Worm (Caenorhabditis elegans) whole organism, midembryonic: ENCODE measurements around the gene F59B10.6.

Experiments used
- T22C8.4 ChIP-seq: fragments of 200-800 bp; sonication (Bioruptor generic); IDR thresholded peaks from 2 replicates; pipeline ENCODE4 v1.3.6; 2022; ENCODE audit warnings: missing genetic modification characterization, missing compliant biosample characterization
- klf-2 ChIP-seq: fragments of 200-800 bp; sonication (Bioruptor generic); conservative IDR thresholded peaks from 2 replicates; pipeline ENCODE4 v1.3.6; 2022; ENCODE audit warnings: missing genetic modification reagents, missing genetic modification characterization, missing compliant biosample characterization
- ref-1 ChIP-seq: fragments of 200-800 bp; sonication (Bioruptor generic); conservative IDR thresholded peaks from 2 replicates; pipeline ENCODE4 v1.3.6; 2022; ENCODE audit warnings: missing genetic modification reagents, missing genetic modification characterization, missing compliant biosample characterization
- ztf-23 ChIP-seq: fragments of 200-800 bp; sonication (Bioruptor generic); IDR thresholded peaks from 2 replicates; pipeline ENCODE4 v1.3.6; 2022; ENCODE audit warnings: missing genetic modification reagents, missing genetic modification characterization, missing compliant biosample characterization
- ztf-29 ChIP-seq: fragments of 200-800 bp; sonication (Bioruptor generic); IDR thresholded peaks from 2 replicates; pipeline ENCODE4 v1.3.6; 2022; ENCODE audit warnings: missing genetic modification reagents, missing genetic modification characterization, missing compliant biosample characterization

DNA sequence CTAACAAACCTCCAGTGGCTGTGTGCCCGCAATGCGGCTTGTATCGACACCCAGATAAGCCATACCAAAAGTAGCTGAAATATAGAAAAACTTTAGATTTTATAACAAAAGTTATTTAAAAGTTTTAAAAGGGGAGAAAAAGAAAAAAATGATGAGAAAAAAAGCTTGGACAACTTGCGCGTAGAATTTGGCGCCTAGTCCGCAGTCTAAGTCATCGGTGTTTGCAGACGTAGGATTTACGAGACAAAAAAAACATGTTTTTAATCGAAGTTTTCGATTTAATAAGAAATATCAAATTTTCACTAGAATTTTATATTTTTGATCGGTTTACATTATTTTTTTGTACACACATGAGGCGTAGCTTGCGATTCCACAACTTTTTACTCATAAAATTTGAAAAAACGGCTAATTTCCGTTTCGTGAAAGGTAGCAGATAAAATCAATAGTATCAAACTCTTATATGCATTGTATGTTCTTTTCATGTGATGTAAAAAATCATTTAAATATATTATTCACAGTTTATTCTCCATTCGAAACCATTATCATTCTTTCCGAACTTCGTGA, 17.7 kb upstream of the F59B10.6 start, which contains the start of gene pro-1:
- TF ChIP-seq ztf-29 (GFP tag; lab: Robert Waterston, UW) (no peak), ref-1 (GFP tag; lab: Robert Waterston, UW) (no peak), T22C8.4 (GFP tag; lab: Robert Waterston, UW) (no peak), klf-2 (GFP tag; lab: Robert Waterston, UW) (no peak), ztf-23 (no peak)
